Worm (Caenorhabditis elegans): ENCODE results near the gene F22B7.3.

Gene F22B7.3

DNA sequence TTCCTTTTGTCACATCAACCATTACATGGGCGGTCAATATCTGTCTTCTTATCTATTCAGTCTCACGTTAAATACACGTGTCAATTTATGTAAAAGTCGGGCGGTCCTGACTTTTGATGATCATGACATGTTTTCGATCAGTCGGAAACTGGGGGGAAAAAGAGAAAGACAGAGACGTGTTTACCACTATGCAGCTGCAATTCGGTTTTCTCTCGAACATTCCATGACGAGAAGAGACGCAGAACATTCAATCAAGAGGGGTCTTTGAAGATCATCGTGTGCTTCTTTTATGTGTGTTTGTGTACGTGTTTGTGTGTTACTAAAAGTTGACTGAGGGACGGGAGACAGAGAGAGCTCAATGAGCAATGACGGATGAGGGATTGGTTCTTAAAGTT lies 9.7 kb downstream of the F22B7.3 start (continued):
- TF ChIP-seq ztf-4 (tag; optimal IDR thresholded peaks at IDR 0.05) (peak; percentile 66), ceh-28 (tag; optimal IDR thresholded peaks at IDR 0.05) (peak; percentile 79), nhr-11 (tag; optimal IDR thresholded peaks at IDR 0.05) (peak; percentile 78), fkh-10 (GFP tag; optimal IDR thresholded peaks at IDR 0.05) (no peak), lin-15B (tag; optimal IDR thresholded peaks at IDR 0.05) (peak; percentile 52), mml-1 (tag; optimal IDR thresholded peaks at IDR 0.05) (peak; percentile 79), ama-1 (optimal IDR thresholded peaks at IDR 0.05) (peak; percentile 90), eor-1 (tag; optimal IDR thresholded peaks at IDR 0.05) (peak in 1 of 2 experiments; percentile 32), nhr-28 (tag; optimal IDR thresholded peaks at IDR 0.05) (no peak), egl-27 (tag; optimal IDR thresholded peaks at IDR 0.05) (peak; percentile 58), elt-2 (tag; optimal IDR thresholded peaks at IDR 0.05) (peak; percentile 98), fkh-2 (tag; optimal IDR thresholded peaks at IDR 0.05) (peak; percentile 25), unc-62 (GFP tag; optimal IDR thresholded peaks at IDR 0.05) (peak; percentile 84), nhr-77 (tag; optimal IDR thresholded peaks at IDR 0.05) (no peak)

DNA sequence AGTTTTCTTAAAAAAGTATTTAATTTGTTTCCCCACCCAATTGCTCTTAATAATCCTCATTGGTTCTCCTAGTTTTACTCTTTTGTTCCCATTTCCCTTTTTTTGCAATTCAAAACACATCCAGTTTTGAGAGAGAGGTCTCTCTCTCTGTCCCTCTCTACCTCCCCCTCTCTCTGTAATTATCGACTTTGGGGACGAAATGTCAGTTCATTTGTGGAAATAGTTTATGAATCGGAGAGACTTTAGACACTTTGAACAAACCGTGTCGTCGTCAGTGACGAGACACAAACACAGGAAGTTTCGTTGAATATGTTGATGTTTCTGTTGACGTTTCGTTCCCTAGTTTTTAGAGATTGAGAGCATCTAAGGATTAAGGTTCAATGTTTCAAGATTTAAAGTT lies 14.5 kb downstream of the F22B7.3 start:
- peak; percentile 40 for TF ChIP-seq nhr-25 (tag; optimal IDR thresholded peaks at IDR 0.05)
- TF ChIP-seq ceh-82 (tag; optimal IDR thresholded peaks at IDR 0.05), result no peak
- TF ChIP-seq nhr-12 (tag; optimal IDR thresholded peaks at IDR 0.05), result no peak
- TF ChIP-seq nhr-23 (tag; optimal IDR thresholded peaks at IDR 0.05), result peak; percentile 41

DNA sequence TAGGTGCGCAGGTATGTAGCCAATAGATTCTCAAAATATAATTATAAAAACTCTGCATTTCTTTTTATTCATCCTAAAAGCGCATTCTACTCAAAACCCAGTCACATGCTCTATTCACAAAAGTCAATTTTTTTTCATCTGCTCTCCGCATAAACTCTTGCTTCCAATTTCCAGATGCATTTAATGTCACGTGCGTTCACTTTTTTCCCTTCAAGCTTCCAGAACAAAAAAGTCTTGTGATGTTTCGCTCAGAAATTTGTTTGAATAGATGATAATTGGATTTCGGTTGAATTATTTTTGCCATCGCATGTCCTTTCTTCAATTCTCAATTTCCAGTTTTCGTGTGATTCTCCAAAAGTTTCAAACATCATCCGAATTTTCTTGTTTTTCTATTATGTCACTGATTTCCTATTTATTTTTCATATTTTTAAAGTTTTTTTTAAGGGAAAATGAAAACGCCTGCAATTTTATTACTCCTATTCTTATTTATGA lies 16.3 kb downstream of the F22B7.3 start, which contains the start of gene F22B7.1:
TSS of gene F22B7.1 (plus strand) at position 442 of the 492 bp plus-strand sequence.
- TF ChIP-seq fos-1 (tag; optimal IDR thresholded peaks at IDR 0.05) (no peak), daf-12 (tag; optimal IDR thresholded peaks at IDR 0.05) (no peak), R02D3.7 (tag; optimal IDR thresholded peaks at IDR 0.05) (no peak), ceh-28 (tag; optimal IDR thresholded peaks at IDR 0.05) (no peak), pha-4 (tag; optimal IDR thresholded peaks at IDR 0.05) (no peak), unc-39 (tag; optimal IDR thresholded peaks at IDR 0.05) (no peak), lsy-12 (tag; optimal IDR thresholded peaks at IDR 0.05) (no peak), skn-1 (tag; optimal IDR thresholded peaks at IDR 0.05) (no peak)

DNA sequence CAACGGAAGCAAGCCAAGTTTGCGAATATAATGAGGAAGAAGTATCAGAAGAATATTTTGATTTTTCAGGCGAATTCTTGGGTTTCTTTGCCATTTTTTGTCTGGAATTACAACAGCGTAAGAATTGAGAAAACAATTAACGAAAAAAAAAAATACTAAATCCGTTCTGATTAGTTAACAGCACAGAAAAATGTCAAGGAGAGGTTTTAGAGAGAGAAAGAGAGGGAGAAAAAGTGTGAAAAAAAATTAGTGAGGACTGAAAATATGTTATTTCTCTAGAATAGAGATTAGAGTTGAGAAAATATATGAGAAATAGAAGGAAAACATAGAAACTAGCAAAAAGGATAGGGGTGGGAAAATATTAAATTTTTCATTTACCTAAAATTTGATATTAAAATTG lies 18.7 kb downstream of the F22B7.3 start, which contains the start of gene dpy-19:
TSS of gene dpy-19 (minus strand) at position 101 of the 400 bp plus-strand sequence.
- TF ChIP-seq mml-1 (tag; optimal IDR thresholded peaks at IDR 0.05), result no peak
- no peak for TF ChIP-seq sea-2 (GFP tag; optimal IDR thresholded peaks at IDR 0.05)

DNA sequence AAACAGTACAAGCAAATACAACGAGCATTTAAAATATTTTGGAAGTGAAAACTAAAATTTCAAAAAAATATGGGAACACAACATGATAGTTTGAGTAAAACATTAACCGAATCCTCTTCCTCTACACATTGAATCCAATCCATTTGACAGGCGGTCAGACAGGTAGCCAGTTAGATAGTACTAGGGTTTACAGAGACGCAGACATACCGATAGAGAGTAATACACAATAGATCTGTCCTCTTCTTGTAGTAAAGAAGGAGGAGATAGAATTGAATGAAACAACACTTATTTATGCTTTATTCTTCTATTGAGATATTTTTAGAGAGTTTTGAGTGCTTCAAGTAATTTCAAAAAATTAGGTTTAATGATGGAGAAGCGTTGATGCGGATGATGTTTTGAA lies 20.0 kb downstream of the F22B7.3 start:
- TF ChIP-seq hmg-11 (tag; optimal IDR thresholded peaks at IDR 0.05), result peak; percentile 19
- TF ChIP-seq unc-39 (tag; optimal IDR thresholded peaks at IDR 0.05), result no peak
- peak; percentile 9 for TF ChIP-seq nhr-25 (tag; optimal IDR thresholded peaks at IDR 0.05)

DNA sequence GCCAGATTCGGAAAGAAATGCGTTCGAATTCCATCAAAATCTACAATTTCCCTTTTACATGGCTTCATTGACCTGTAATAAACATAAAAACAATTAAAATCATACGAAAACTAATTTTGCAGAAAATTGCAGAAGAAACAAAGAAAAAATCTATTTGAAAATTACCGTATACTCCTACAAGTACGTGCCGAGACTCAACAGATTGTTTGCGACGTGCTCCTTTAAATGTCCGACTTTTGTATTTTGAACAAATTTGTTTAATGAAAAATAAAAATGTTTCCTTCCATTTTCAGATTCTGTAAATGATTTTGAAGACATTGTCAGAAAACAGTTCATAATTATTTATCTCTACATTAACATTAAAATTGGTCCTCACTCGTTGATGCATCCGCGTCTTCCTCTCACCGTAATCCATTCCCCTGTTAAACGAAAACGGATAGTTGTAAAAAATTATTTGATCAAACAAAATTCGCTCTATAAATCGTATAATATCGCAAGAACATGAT lies 26.3 kb downstream of the F22B7.3 start, which contains the start of gene pgl-2:
TSS of gene pgl-2 (minus strand) at position 456 of the 506 bp plus-strand sequence.
- no peak for TF ChIP-seq elt-2 (tag; optimal IDR thresholded peaks at IDR 0.05)
- TF ChIP-seq nhr-28 (tag; optimal IDR thresholded peaks at IDR 0.05), result no peak
- TF ChIP-seq pqm-1 (tag; optimal IDR thresholded peaks at IDR 0.05), result no peak
- no peak for TF ChIP-seq lin-15B (tag; optimal IDR thresholded peaks at IDR 0.05)
- no peak for TF ChIP-seq sea-2 (GFP tag; optimal IDR thresholded peaks at IDR 0.05)
- no peak for TF ChIP-seq ceh-9 (tag; optimal IDR thresholded peaks at IDR 0.05)
- no peak for TF ChIP-seq nhr-12 (tag; optimal IDR thresholded peaks at IDR 0.05)
- TF ChIP-seq ztf-4 (tag; optimal IDR thresholded peaks at IDR 0.05), result no peak
- no peak for TF ChIP-seq ZK546.5 (tag; optimal IDR thresholded peaks at IDR 0.05)
- no peak for TF ChIP-seq ztf-11 (tag; optimal IDR thresholded peaks at IDR 0.05)
- TF ChIP-seq elt-3 (tag; optimal IDR thresholded peaks at IDR 0.05), result no peak
- no peak for TF ChIP-seq fos-1 (tag; optimal IDR thresholded peaks at IDR 0.05)
- TF ChIP-seq daf-12 (tag; optimal IDR thresholded peaks at IDR 0.05), result no peak
- TF ChIP-seq hmg-11 (tag; optimal IDR thresholded peaks at IDR 0.05), result no peak
